Fruit fly (Drosophila melanogaster) S2 (cell line): ENCODE measurements around the gene Drsl2.
A peak's percentile ranks its signal among the peaks of the same experiment; 100 is the strongest.

Source experiments
- CG8478 ChIP-seq: fragments of >200 bp; optimal IDR thresholded peaks from 2 replicates; lab custom pipeline; 2018
- CTCF ChIP-seq, 2 experiments: fragments of >200 bp; optimal IDR thresholded peaks; 2 replicates each; lab custom pipeline; 2018

Gene Drsl2

DNA sequence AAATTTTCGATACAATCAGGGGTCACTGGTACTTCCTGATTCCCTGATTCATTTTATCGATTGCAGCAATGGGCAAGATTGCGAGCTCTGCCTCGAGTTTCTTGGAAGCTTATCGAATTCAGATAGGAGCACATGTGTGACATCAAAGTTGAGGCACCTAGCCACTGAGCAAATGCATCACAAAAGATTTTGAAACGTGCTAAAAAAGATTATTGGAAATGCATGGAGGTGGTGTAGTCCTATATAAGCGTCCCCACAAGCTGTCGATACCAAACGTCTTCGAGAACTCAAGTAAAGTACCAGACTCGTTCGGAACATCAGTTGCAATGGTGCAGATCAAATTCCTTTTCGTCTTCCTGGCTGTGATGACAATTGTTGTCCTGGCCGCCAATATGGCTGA, at the start of gene Drsl2:
Drsl2 (plus strand) TSS at position 301 of the 400 bp plus-strand sequence.
- TF ChIP-seq CG8478 (lab: Kevin White, UChicago) (no peak), CTCF (optimal IDR thresholded peaks at IDR 0.05; lab: Kevin White, UChicago) (no peak)

DNA sequence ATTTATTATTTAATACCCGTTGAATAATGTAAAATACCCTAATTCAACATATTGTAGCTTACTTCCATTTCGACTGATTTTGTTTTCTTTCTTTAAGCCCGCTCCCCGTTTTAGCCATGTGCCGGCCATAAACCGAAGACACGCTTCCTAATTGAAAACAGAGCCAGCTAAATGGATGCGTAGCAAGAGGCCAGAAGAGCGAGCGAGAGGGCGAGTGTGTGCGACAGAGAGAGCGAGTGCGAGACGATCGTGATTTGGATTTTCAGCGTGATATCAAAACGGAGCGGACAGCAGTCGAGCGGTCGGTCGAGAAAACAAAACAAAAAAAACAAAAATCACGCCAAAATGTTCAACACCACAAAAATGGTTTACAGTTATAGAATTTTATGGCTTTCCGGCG, 47.8 kb upstream of the Drsl2 start:
- TF ChIP-seq CTCF (optimal IDR thresholded peaks at IDR 0.05; lab: Kevin White, UChicago) (no peak), CG8478 (lab: Kevin White, UChicago) (no peak)

DNA sequence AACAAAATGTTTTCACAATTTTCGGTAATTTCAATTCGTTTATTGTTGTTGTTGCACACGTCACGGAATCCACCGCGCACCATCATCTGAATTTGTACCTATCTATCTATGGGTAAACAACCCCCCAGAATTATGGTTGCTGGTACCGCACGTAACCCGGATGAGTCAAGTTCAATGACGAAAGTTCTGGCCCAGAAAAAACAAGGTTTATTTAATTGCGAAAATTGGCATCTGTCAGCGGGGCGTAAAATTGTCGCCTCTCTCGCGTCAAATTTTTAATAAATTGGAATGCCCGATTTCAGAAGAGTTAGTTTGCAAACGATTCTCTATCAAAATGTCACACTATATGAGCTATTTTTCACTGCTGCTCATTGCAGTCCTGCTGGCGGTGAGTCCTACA, 46.0 kb upstream of the Drsl2 start, which contains the start of gene CG34265:
CG34265 (plus strand) TSS at position 301 of the 400 bp plus-strand sequence.
- TF ChIP-seq CTCF (optimal IDR thresholded peaks at IDR 0.05; lab: Kevin White, UChicago) = no peak
- TF ChIP-seq CG8478 (lab: Kevin White, UChicago) = no peak

DNA sequence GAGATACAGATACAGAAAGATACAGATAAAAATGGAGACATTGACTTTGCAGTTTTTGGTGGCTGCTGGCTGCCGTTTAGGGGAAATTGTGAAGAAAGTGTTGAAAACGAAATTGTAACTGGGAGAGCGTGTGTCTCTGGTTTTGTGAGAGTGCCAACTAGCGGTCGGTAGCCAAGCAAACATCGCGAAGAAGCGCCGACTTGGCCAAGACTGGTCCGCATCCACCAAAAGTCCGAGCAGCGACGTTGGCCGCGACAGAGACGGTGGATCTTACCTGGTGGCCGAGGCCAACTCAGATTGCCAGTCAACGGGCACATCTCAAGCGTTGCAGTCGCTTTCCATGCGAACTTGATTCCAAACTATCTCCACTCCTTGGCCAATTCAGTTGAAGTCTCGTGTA, 43.4 kb upstream of the Drsl2 start, which contains the start of gene CG14960:
CG14960 (plus strand) TSS at position 301 of the 400 bp plus-strand sequence.
- TF ChIP-seq CG8478 (lab: Kevin White, UChicago) (no peak), CTCF (optimal IDR thresholded peaks at IDR 0.05; lab: Kevin White, UChicago) (no peak)

DNA sequence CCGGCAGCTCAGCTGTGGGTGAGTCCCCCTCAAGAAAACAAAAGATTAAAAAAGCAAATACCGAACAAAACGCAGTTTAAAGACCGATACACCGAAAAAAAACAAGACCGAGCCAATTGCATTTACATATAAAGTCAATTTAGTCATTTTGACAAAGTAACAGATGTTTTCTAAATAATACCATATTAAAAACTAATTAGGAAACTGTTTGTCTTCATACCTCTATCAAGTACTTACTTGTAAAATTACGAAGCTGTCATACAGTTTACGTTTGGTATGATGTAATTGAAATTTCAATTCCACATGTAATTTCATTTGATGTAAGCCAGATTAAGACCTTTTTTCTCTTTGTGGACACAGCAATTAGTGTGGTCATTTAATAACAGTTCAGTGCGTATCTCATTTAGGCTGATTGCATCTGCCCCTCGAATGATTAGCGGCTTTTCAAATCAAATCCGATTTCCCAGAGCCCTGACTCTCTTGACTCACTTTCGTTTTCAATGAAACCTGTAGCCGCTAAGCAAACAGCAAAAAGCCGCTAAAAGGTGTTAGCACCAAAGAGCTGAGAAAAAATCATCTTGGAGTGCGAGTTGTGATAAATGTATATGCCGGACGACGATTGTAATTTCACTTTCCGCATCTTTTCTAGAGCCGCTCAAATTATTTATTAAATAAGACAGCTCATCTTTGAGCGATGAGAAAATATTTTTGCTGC, 39.5 kb upstream of the Drsl2 start:
- TF ChIP-seq CTCF (optimal IDR thresholded peaks at IDR 0.05; lab: Kevin White, UChicago) = no peak
- no peak for TF ChIP-seq CG8478 (lab: Kevin White, UChicago)

DNA sequence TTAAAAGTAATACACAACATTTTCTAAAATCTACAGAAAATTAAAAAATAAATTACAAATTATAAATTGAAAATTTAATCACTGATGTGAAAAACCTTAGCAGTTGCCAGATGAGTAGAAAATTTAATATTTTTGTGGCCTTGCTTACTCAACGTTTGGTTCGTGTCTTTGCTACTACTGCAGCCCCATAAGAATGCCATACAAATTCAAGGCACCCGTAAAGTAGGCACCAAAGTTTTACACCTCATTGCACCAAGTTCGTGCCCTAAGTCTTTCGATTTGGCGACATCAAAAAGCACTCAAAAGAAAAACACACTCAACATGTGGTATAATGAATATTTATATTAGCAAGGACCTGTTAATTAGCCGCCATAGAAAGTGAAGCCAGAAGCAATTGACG, 37.2 kb upstream of the Drsl2 start:
- TF ChIP-seq CTCF (optimal IDR thresholded peaks at IDR 0.05; lab: Kevin White, UChicago) (peak; percentile 46 to 66), CG8478 (lab: Kevin White, UChicago) (no peak)

DNA sequence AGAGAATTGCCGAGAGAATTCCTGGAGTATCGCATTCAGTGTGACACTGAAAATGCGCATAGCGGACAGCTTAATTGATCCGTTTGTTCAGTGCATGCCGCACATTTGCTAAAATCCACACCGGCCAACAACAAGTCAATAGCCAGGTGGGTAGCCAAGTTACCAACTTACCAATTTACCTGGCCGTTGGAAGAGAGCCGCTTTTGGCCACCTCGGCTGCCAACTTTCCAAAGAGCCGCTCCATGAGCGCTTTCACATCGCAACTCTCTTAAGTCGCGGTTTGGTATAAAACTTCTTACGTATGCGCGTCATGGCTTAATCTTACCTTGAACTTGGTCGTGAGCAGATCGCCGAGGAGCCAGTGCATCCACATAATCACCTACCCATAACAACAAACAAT, 34.2 kb upstream of the Drsl2 start, which contains the start of gene CG12017:
CG12017 (plus strand) TSS at position 310 of the 400 bp plus-strand sequence.
- TF ChIP-seq CG8478 (lab: Kevin White, UChicago) (no peak), CTCF (optimal IDR thresholded peaks at IDR 0.05; lab: Kevin White, UChicago) (no peak)

DNA sequence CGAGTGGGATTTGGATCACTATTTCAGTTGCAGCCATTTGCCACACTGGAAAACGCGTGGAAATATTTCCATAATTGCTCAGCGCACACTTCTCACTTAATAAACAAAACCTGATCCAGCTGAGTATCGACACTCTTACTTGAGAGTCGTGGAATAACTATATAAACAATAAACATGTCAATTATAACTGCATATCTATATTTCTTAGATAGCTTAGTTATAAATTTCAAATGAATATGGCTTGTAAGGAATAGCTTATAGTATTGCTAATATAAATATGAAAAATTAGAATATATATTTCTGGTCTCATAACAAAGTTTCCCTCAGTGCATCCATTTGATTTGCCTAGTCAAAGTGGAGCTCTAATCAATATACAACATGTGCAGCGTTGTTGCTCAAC, 30.9 kb upstream of the Drsl2 start:
- no peak for TF ChIP-seq CG8478 (lab: Kevin White, UChicago)

DNA sequence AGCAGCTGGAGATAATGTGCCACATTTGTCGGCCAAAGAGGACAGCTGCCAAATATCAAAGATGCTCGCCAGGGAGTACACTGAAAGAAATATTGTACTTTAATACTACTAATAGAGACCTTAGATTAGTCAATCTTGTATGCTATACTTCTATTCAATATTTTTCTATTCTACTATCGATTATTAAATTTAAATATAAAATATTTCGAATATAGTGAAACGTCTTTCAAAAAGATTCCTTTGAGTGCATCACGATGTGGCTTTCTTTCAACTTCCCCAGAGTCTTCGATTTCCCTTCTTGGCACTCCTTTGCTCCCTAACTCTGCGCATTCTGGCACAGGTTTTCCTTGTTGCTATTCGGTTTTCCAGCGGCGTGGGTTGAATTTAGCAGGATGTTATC, 29.2 kb upstream of the Drsl2 start:
- TF ChIP-seq CTCF (optimal IDR thresholded peaks at IDR 0.05; lab: Kevin White, UChicago) = no peak

DNA sequence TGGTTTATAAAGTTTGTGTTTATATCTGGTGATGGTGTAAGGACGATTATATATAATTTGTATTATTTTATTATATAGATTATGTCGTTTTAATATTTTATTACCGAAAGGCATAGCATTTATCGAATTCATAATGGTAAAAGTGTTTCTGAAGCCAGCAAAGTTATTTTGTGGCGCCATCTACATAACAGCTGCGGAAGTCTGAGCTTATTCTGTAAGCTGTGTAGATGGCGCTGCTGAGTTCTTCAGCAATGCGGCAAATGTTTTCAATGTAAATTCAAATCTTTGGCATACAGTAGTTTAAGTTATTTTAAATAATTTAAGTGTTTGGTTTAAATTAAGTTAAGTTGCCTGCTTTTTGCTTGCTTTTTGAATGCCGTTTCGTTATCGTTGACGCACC, 25.7 kb upstream of the Drsl2 start:
- TF ChIP-seq CG8478 (lab: Kevin White, UChicago) (no peak), CTCF (optimal IDR thresholded peaks at IDR 0.05; lab: Kevin White, UChicago) (peak; percentile 75 to 90)

DNA sequence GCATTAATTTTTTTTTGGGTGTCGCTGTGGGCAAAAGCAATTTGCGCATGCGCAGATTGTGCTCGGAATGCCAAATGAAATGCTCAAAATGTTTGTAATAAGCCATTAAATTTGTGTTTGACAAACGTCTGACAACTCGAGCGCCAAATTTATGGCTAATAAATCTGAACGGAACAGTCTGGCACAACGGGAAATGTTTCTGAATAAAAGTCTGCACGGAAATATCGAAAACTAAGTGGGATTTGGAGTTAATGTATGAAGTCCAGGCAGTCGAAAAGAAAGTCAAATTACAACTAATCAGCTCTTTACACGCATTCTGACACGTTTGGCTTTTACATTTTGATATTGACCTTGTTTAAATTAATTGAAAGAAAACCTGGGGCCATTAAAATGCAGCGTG, 23.0 kb upstream of the Drsl2 start, which contains the start of gene CG12009:
CG12009 (plus strand) TSS at position 301 of the 400 bp plus-strand sequence.
- no peak for TF ChIP-seq CTCF (optimal IDR thresholded peaks at IDR 0.05; lab: Kevin White, UChicago)
- no peak for TF ChIP-seq CG8478 (lab: Kevin White, UChicago)

DNA sequence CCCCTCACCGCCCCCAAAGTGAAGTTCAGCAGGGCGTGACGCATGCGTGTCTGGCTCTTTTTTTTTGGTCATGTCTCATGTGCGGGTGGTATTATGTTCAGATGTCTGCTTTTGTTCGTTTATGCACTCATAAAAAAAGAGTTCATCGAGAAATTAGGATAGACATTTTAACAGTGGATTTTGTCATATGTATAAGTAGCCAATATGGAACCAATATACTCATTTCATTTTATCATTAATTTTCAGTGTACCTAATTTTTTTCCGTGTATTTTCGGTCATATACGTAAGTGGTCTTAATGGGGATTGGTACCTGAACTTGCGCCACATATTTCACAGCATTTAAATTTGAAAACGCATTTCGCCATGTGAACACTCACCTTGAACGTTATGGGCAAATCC, 13.8 kb upstream of the Drsl2 start:
- no peak for TF ChIP-seq CG8478 (lab: Kevin White, UChicago)
- TF ChIP-seq CTCF (optimal IDR thresholded peaks at IDR 0.05; lab: Kevin White, UChicago) = no peak

DNA sequence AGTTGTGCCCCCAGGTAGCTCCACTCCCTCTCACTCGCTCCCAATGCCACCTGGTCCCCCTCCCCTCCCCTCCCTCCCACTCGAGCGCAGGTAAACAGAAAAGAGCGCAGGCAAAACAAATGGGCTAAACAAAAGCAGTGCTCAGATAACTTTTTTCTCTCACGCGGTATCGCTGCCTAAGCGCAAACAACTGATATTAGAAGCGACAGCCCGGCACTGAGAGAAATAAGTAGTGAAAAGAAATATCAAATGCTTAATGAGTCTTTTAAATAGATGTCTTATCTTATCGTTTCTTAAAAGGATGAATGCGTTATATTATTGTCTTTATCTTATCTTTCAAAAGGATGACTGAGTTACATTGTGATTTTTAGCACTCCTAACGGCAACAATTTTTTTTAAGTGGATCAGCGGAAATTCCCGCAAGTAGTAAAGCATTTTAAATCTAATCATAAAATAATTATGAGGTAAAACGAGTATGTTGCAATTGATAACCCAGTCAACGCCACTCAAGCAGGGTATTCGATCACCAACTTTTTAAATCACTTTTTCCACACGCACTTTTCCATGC, 12.9 kb upstream of the Drsl2 start:
- TF ChIP-seq CTCF (optimal IDR thresholded peaks at IDR 0.05; lab: Kevin White, UChicago) (no peak), CG8478 (lab: Kevin White, UChicago) (no peak)

DNA sequence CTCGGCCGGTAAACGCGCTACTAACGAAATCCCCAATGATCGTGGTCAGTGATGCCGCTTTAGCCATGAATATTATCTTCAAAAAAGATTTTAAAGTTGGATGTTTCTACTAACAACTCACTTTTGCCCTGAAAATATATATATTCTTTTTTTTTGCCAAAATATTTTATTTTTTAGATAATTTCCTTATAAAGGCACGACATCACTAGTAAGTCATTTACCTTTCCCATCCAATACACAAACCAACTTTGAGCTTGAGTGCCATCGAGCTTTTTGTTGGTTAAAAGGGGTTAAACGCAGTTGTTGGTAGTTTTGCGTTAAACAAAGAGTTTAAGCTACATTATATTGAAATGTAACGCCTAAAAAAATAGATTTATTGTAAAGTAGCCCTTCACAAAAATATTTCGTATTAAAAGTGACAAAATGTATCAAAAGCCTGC, 11.0 kb upstream of the Drsl2 start, which contains the start of gene CG14968:
CG14968 (minus strand) TSS at position 26 of the 440 bp plus-strand sequence.
- TF ChIP-seq CG8478 (lab: Kevin White, UChicago) (no peak), CTCF (optimal IDR thresholded peaks at IDR 0.05; lab: Kevin White, UChicago) (no peak)
